Worm (Caenorhabditis elegans) whole organism, L2 larva: Measurements from ENCODE around the gene Y37H2A.12.

Experiments
- C34F6.9 ChIP-seq: fragments of 150-350 bp; optimal IDR thresholded peaks from 2 replicates; lab custom pipeline; 2014; ENCODE audit warnings: missing biosample characterization, missing genetic modification characterization
- F13H6.1 ChIP-seq: sonication (generic microtip); optimal IDR thresholded peaks from 2 replicates; lab custom pipeline; 2016; ENCODE audit warnings: missing genetic modification characterization, missing compliant biosample characterization
- Y55F3AM.14 ChIP-seq: fragments of 200-800 bp; sonication (Bioruptor generic); optimal IDR thresholded peaks from 2 replicates; lab custom pipeline; 2018; ENCODE audit warnings: mild to moderate bottlenecking, missing genetic modification characterization, missing compliant biosample characterization
- ZK546.5 ChIP-seq: sonication (generic microtip); optimal IDR thresholded peaks from 2 replicates; lab custom pipeline; 2017; ENCODE audit warnings: missing biosample characterization, missing genetic modification characterization
- alr-1 ChIP-seq: fragments of 150-350 bp; optimal IDR thresholded peaks from 2 replicates; lab custom pipeline; 2014; ENCODE audit warnings: missing biosample characterization, missing genetic modification characterization
- aly-2 ChIP-seq: fragments of 150-350 bp; optimal IDR thresholded peaks from 2 replicates; lab custom pipeline; 2014; ENCODE audit warnings: missing biosample characterization, missing genetic modification characterization
- ama-1 ChIP-seq: fragments of 150-350 bp; optimal IDR thresholded peaks from 2 replicates; lab custom pipeline; 2018; ENCODE audit warnings: inconsistent platforms
- ceh-16 ChIP-seq: fragments of 150-350 bp; optimal IDR thresholded peaks from 2 replicates; lab custom pipeline; 2014; ENCODE audit warnings: missing biosample characterization, missing genetic modification characterization
- ceh-82 ChIP-seq: fragments of 150-350 bp; optimal IDR thresholded peaks from 2 replicates; lab custom pipeline; 2014; ENCODE audit warnings: missing biosample characterization, missing genetic modification characterization
- crh-2 ChIP-seq: sonication (generic microtip); optimal IDR thresholded peaks from 2 replicates; lab custom pipeline; 2017; ENCODE audit warnings: missing biosample characterization, missing genetic modification characterization
- dmd-4 ChIP-seq: sonication (generic microtip); optimal IDR thresholded peaks from 2 replicates; lab custom pipeline; 2017; ENCODE audit warnings: missing biosample characterization, missing genetic modification characterization
- egl-27 ChIP-seq: sonication (generic microtip); optimal IDR thresholded peaks from 3 replicates; lab custom pipeline; 2017; ENCODE audit warnings: missing biosample characterization, missing genetic modification reagents, missing genetic modification characterization
- elt-1 ChIP-seq: fragments of 150-350 bp; optimal IDR thresholded peaks from 2 replicates; lab custom pipeline; 2014; ENCODE audit warnings: missing biosample characterization, missing genetic modification characterization
- elt-3 ChIP-seq: sonication (generic microtip); optimal IDR thresholded peaks from 2 replicates; lab custom pipeline; 2017; ENCODE audit warnings: missing biosample characterization, missing genetic modification characterization
- fos-1 ChIP-seq: fragments of 150-350 bp; optimal IDR thresholded peaks from 2 replicates; lab custom pipeline; 2014; ENCODE audit warnings: missing biosample characterization, missing genetic modification characterization
- lin-11 ChIP-seq: fragments of 150-350 bp; sonication (generic microtip); optimal IDR thresholded peaks from 2 replicates; lab custom pipeline; 2014; ENCODE audit warnings: missing biosample characterization, missing genetic modification characterization, inconsistent platforms, mixed read lengths
- lin-13 ChIP-seq: fragments of 150-350 bp; optimal IDR thresholded peaks from 2 replicates; lab custom pipeline; 2014; ENCODE audit warnings: missing biosample characterization, missing genetic modification reagents, missing genetic modification characterization
- lin-39 ChIP-seq: fragments of 150-350 bp; optimal IDR thresholded peaks from 2 replicates; lab custom pipeline; 2014; ENCODE audit warnings: missing biosample characterization, missing genetic modification reagents, missing genetic modification characterization
- mdl-1 ChIP-seq, 2 experiments: fragments of 150-350 bp in 1 of 2; sonication (generic microtip) in 1 of 2; optimal IDR thresholded peaks; 2 replicates each; lab custom pipeline; 2017; ENCODE audit warnings: missing biosample characterization in 2 of 2, missing genetic modification characterization in 2 of 2
- nhr-10 ChIP-seq: sonication (generic microtip); optimal IDR thresholded peaks from 2 replicates; lab custom pipeline; 2017; ENCODE audit warnings: missing biosample characterization, missing genetic modification characterization
- nhr-11 ChIP-seq: fragments of 150-350 bp; optimal IDR thresholded peaks from 2 replicates; lab custom pipeline; 2014; ENCODE audit warnings: missing biosample characterization, missing genetic modification characterization
- nhr-129 ChIP-seq: fragments of 150-350 bp; optimal IDR thresholded peaks from 2 replicates; lab custom pipeline; 2014; ENCODE audit warnings: missing biosample characterization, missing genetic modification characterization
- nhr-21 ChIP-seq: fragments of 150-350 bp; optimal IDR thresholded peaks from 2 replicates; lab custom pipeline; 2014; ENCODE audit warnings: missing biosample characterization, missing genetic modification characterization
- nhr-237 ChIP-seq: fragments of 150-350 bp; optimal IDR thresholded peaks from 2 replicates; lab custom pipeline; 2014; ENCODE audit warnings: missing biosample characterization, missing genetic modification characterization
- nhr-25 ChIP-seq: fragments of 150-350 bp; sonication (generic microtip); optimal IDR thresholded peaks from 3 replicates; lab custom pipeline; 2014; ENCODE audit warnings: missing biosample characterization, missing genetic modification characterization
- nhr-77 ChIP-seq: fragments of 150-350 bp; optimal IDR thresholded peaks from 2 replicates; lab custom pipeline; 2014; ENCODE audit warnings: missing biosample characterization, missing genetic modification characterization
- sem-4 ChIP-seq: fragments of 150-350 bp; optimal IDR thresholded peaks from 2 replicates; lab custom pipeline; 2014; ENCODE audit warnings: missing biosample characterization, missing genetic modification reagents, missing genetic modification characterization
- skn-1 ChIP-seq: sonication (generic microtip); optimal IDR thresholded peaks from 2 replicates; lab custom pipeline; 2017; ENCODE audit warnings: missing biosample characterization, missing genetic modification characterization
- sma-9 ChIP-seq, 2 experiments: fragments of 150-350 bp in 1 of 2; sonication (generic microtip) in 1 of 2; optimal IDR thresholded peaks; 2 replicates each; lab custom pipeline; 2014 to 2016; ENCODE audit warnings: missing genetic modification characterization in 2 of 2, mild to moderate bottlenecking in 1 of 2, missing biosample characterization in 1 of 2, missing compliant biosample characterization in 1 of 2, missing genetic modification reagents in 1 of 2, moderate library complexity in 1 of 2
- snpc-4 ChIP-seq: fragments of 150-350 bp; optimal IDR thresholded peaks from 2 replicates; lab custom pipeline; 2014; ENCODE audit warnings: missing biosample characterization, missing genetic modification characterization
- unc-55 ChIP-seq: fragments of 150-350 bp; sonication (generic microtip); optimal IDR thresholded peaks from 3 replicates; lab custom pipeline; 2014; ENCODE audit warnings: missing biosample characterization, missing genetic modification reagents, missing genetic modification characterization
- unc-62 ChIP-seq: fragments of 150-350 bp; optimal IDR thresholded peaks from 2 replicates; lab custom pipeline; 2014; ENCODE audit warnings: missing biosample characterization, missing genetic modification reagents, missing genetic modification characterization
- zag-1 ChIP-seq: fragments of 150-350 bp; optimal IDR thresholded peaks from 2 replicates; lab custom pipeline; 2014; ENCODE audit warnings: missing biosample characterization, missing genetic modification characterization
- ztf-1 ChIP-seq: fragments of 200-800 bp; sonication (Bioruptor generic); conservative IDR thresholded peaks from 2 replicates; pipeline ENCODE4 v1.3.6; 2022; ENCODE audit warnings: missing genetic modification characterization, missing compliant biosample characterization
- ztf-11 ChIP-seq: sonication (generic microtip); optimal IDR thresholded peaks from 2 replicates; lab custom pipeline; 2017; ENCODE audit warnings: missing biosample characterization, missing genetic modification characterization
- ztf-4 ChIP-seq: fragments of 150-350 bp; optimal IDR thresholded peaks from 2 replicates; lab custom pipeline; 2014; ENCODE audit warnings: missing biosample characterization, missing genetic modification characterization

Gene Y37H2A.12

DNA sequence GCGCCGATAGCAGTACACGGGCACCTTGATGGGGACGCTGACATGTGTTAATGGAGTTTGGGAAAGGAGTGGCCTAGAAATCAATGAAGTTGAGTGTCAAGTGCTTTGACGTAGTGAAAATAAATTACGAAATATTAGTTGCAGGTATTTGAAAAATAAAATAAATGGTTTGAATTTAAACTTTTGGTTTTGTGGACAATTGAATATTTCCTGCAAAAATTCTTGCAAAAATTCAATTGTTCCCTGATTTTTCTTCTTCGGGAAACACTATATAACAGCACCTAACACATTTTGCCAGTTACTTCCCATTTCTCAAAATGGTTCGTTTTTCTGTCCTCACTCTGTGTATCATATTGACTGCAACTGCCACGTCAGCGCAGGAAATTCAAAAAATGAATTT lies 11.6 kb upstream of the Y37H2A.12 start, which contains the start of gene Y37H2A.13:
Y37H2A.13 (plus strand) TSS at position 301 of the 400 bp plus-strand sequence.
- TF ChIP-seq skn-1 (tag; lab: Kevin White, UChicago) (no peak), egl-27 (tag; lab: Kevin White, UChicago) (no peak)

DNA sequence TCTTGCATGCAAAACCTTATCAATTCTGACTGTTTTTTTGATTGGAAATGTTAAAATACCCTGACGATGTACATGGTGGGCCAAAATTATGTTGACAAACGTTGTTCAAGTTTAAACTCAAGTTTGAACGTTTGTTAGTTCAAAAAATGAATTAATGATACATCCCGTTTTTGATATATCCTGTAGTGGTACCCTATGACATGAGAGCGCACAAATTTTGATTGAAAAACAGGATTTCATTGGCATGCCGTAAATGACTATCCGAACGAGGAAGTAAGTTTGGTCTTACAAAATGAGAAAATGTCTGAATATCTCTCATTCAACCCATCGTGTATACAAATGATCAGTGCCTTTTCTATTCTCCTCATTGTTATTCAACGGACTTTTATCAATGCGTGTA lies 10.2 kb upstream of the Y37H2A.12 start, which contains the start of gene Y37H2A.11:
Y37H2A.11 (plus strand) TSS at position 301 of the 400 bp plus-strand sequence.
- TF ChIP-seq ztf-11 (tag; lab: Kevin White, UChicago): no peak
- no peak for TF ChIP-seq ztf-4 (tag; lab: Kevin White, UChicago)
- no peak for TF ChIP-seq nhr-25
- no peak for TF ChIP-seq sem-4 (tag; lab: Kevin White, UChicago)
- TF ChIP-seq sma-9 (GFP tag; optimal IDR thresholded peaks at IDR 0.05; lab: Kevin White, UChicago): no peak
- no peak for TF ChIP-seq sma-9 (tag; optimal IDR thresholded peaks at IDR 0.05; lab: Kevin White, UChicago)
- no peak for TF ChIP-seq mdl-1 (tag; optimal IDR thresholded peaks at IDR 0.05; lab: Kevin White, UChicago)
- TF ChIP-seq ceh-82 (tag; lab: Kevin White, UChicago): no peak
- TF ChIP-seq Y55F3AM.14: no peak
- TF ChIP-seq C34F6.9: no peak
- no peak for TF ChIP-seq nhr-77 (tag; lab: Kevin White, UChicago)
- no peak for TF ChIP-seq alr-1 (tag; lab: Kevin White, UChicago)

DNA sequence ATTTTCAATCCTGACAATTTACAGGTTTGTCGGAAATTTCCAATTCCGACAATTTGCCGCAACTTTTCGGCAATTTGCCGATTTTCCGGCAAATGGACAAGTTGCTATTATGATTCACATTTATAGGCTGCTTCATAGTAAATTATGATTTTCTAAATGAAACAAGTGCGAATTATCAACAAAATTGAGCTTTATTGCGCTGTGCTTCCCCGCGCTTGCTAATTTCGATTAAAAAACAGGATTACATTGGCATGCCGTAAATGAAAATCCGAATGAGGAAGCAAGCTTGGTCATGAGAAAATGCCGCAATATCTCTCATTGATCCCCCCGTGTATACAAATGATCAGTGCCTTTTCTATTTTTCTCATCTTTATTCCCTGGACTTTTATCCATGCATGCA lies 7.8 kb upstream of the Y37H2A.12 start, which contains the start of gene Y37H2A.10:
Y37H2A.10 (plus strand) TSS at position 301 of the 400 bp plus-strand sequence.
- TF ChIP-seq snpc-4 (tag; lab: Kevin White, UChicago): no peak
- no peak for TF ChIP-seq ceh-82 (tag; lab: Kevin White, UChicago)
- TF ChIP-seq fos-1 (tag; lab: Kevin White, UChicago): no peak
- TF ChIP-seq elt-1: no peak
- no peak for TF ChIP-seq nhr-129 (tag; lab: Kevin White, UChicago)
- no peak for TF ChIP-seq Y55F3AM.14
- no peak for TF ChIP-seq nhr-10
- no peak for TF ChIP-seq lin-11 (tag; lab: Kevin White, UChicago)
- no peak for TF ChIP-seq ZK546.5
- no peak for TF ChIP-seq unc-55 (GFP tag; lab: Kevin White, UChicago)
- TF ChIP-seq nhr-11: no peak
- no peak for TF ChIP-seq nhr-77 (tag; lab: Kevin White, UChicago)
- no peak for TF ChIP-seq lin-39
- no peak for TF ChIP-seq ceh-16 (tag; lab: Kevin White, UChicago)
- TF ChIP-seq zag-1 (tag; lab: Kevin White, UChicago): no peak
- no peak for TF ChIP-seq nhr-25
- TF ChIP-seq elt-3 (tag; lab: Kevin White, UChicago): no peak
- no peak for TF ChIP-seq ama-1 (lab: Kevin White, UChicago)
- TF ChIP-seq crh-2 (tag; lab: Kevin White, UChicago): no peak

DNA sequence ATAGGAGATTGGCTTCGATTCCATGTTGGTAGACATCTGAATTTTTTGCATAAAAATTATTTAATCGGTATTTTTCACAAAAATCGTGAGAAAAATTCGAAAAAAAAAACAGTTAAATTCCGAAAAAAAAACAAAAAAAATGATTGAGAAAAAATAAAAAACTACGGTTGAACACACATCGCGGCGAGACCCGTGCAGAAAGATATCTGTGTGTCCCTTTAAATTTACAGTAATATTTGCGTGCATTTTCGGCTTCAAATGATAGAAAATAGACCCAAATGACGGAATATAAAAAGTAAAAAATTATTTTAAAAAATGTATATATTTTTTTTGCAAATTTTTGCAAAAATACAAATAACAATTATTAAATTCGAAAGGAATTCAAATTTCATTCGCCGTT lies 6.8 kb upstream of the Y37H2A.12 start:
- TF ChIP-seq nhr-21 (tag; lab: Kevin White, UChicago) (no peak), nhr-237 (tag; lab: Kevin White, UChicago) (no peak), unc-62 (GFP tag; lab: Kevin White, UChicago) (no peak), sem-4 (tag; lab: Kevin White, UChicago) (no peak), nhr-10 (no peak), lin-13 (GFP tag; lab: Kevin White, UChicago) (no peak), snpc-4 (tag; lab: Kevin White, UChicago) (no peak), nhr-11 (no peak), dmd-4 (tag; lab: Kevin White, UChicago) (no peak), alr-1 (tag; lab: Kevin White, UChicago) (no peak), ama-1 (lab: Kevin White, UChicago) (no peak), unc-55 (GFP tag; lab: Kevin White, UChicago) (no peak), ceh-82 (tag; lab: Kevin White, UChicago) (no peak), aly-2 (tag; lab: Kevin White, UChicago) (no peak), skn-1 (tag; lab: Kevin White, UChicago) (no peak), egl-27 (tag; lab: Kevin White, UChicago) (no peak), lin-11 (tag; lab: Kevin White, UChicago) (no peak), F13H6.1 (tag; lab: Kevin White, UChicago) (no peak), crh-2 (tag; lab: Kevin White, UChicago) (no peak), ztf-1 (GFP tag; lab: Robert Waterston, UW) (no peak)
